Worm (Caenorhabditis elegans) whole organism, L2 larva: ENCODE measurements around the gene Y116F11A.6.

ENCODE experiments used
- C34F6.9 ChIP-seq: fragments of 150-350 bp; optimal IDR thresholded peaks from 2 replicates; lab custom pipeline; 2014; ENCODE audit warnings: missing biosample characterization, missing genetic modification characterization
- F13H6.1 ChIP-seq: sonication (generic microtip); optimal IDR thresholded peaks from 2 replicates; lab custom pipeline; 2016; ENCODE audit warnings: missing genetic modification characterization, missing compliant biosample characterization
- R02D3.7 ChIP-seq: fragments of 150-350 bp; optimal IDR thresholded peaks from 2 replicates; lab custom pipeline; 2014; ENCODE audit warnings: missing biosample characterization, missing genetic modification characterization
- Y55F3AM.14 ChIP-seq: fragments of 200-800 bp; sonication (Bioruptor generic); optimal IDR thresholded peaks from 2 replicates; lab custom pipeline; 2018; ENCODE audit warnings: mild to moderate bottlenecking, missing genetic modification characterization, missing compliant biosample characterization
- aly-2 ChIP-seq: fragments of 150-350 bp; optimal IDR thresholded peaks from 2 replicates; lab custom pipeline; 2014; ENCODE audit warnings: missing biosample characterization, missing genetic modification characterization
- ama-1 ChIP-seq: fragments of 150-350 bp; optimal IDR thresholded peaks from 2 replicates; lab custom pipeline; 2018; ENCODE audit warnings: inconsistent platforms
- blmp-1 ChIP-seq: sonication (generic microtip); optimal IDR thresholded peaks from 2 replicates; lab custom pipeline; 2017; ENCODE audit warnings: missing genetic modification characterization, mild to moderate bottlenecking, missing compliant biosample characterization, antibody characterized with exemption, moderate library complexity; ENCODE audit not compliant: insufficient read depth
- ceh-16 ChIP-seq: fragments of 150-350 bp; optimal IDR thresholded peaks from 2 replicates; lab custom pipeline; 2014; ENCODE audit warnings: missing biosample characterization, missing genetic modification characterization
- ceh-82 ChIP-seq: fragments of 150-350 bp; optimal IDR thresholded peaks from 2 replicates; lab custom pipeline; 2014; ENCODE audit warnings: missing biosample characterization, missing genetic modification characterization
- crh-2 ChIP-seq: sonication (generic microtip); optimal IDR thresholded peaks from 2 replicates; lab custom pipeline; 2017; ENCODE audit warnings: missing biosample characterization, missing genetic modification characterization
- dmd-4 ChIP-seq: sonication (generic microtip); optimal IDR thresholded peaks from 2 replicates; lab custom pipeline; 2017; ENCODE audit warnings: missing biosample characterization, missing genetic modification characterization
- egl-27 ChIP-seq: sonication (generic microtip); optimal IDR thresholded peaks from 3 replicates; lab custom pipeline; 2017; ENCODE audit warnings: missing biosample characterization, missing genetic modification reagents, missing genetic modification characterization
- elt-1 ChIP-seq: fragments of 150-350 bp; optimal IDR thresholded peaks from 2 replicates; lab custom pipeline; 2014; ENCODE audit warnings: missing biosample characterization, missing genetic modification characterization
- fos-1 ChIP-seq: fragments of 150-350 bp; optimal IDR thresholded peaks from 2 replicates; lab custom pipeline; 2014; ENCODE audit warnings: missing biosample characterization, missing genetic modification characterization
- gmeb-1 ChIP-seq: fragments of 150-350 bp; optimal IDR thresholded peaks from 2 replicates; lab custom pipeline; 2014; ENCODE audit warnings: missing biosample characterization, missing genetic modification characterization
- lin-11 ChIP-seq: fragments of 150-350 bp; sonication (generic microtip); optimal IDR thresholded peaks from 2 replicates; lab custom pipeline; 2014; ENCODE audit warnings: missing biosample characterization, missing genetic modification characterization, inconsistent platforms, mixed read lengths
- lin-39 ChIP-seq: fragments of 150-350 bp; optimal IDR thresholded peaks from 2 replicates; lab custom pipeline; 2014; ENCODE audit warnings: missing biosample characterization, missing genetic modification reagents, missing genetic modification characterization
- mab-5 ChIP-seq: fragments of 150-350 bp; optimal IDR thresholded peaks from 2 replicates; lab custom pipeline; 2014; ENCODE audit warnings: missing biosample characterization, missing genetic modification characterization
- mbf-1 ChIP-seq: sonication (generic microtip); optimal IDR thresholded peaks from 2 replicates; lab custom pipeline; 2017; ENCODE audit warnings: missing biosample characterization, missing genetic modification characterization
- mdl-1 ChIP-seq, 2 experiments: fragments of 150-350 bp in 1 of 2; sonication (generic microtip) in 1 of 2; optimal IDR thresholded peaks; 2 replicates each; lab custom pipeline; 2017; ENCODE audit warnings: missing biosample characterization in 2 of 2, missing genetic modification characterization in 2 of 2
- nhr-12 ChIP-seq: fragments of 150-350 bp; optimal IDR thresholded peaks from 2 replicates; lab custom pipeline; 2014; ENCODE audit warnings: missing biosample characterization, missing genetic modification characterization
- nhr-129 ChIP-seq: fragments of 150-350 bp; optimal IDR thresholded peaks from 2 replicates; lab custom pipeline; 2014; ENCODE audit warnings: missing biosample characterization, missing genetic modification characterization
- nhr-21 ChIP-seq: fragments of 150-350 bp; optimal IDR thresholded peaks from 2 replicates; lab custom pipeline; 2014; ENCODE audit warnings: missing biosample characterization, missing genetic modification characterization
- nhr-23 ChIP-seq: fragments of 150-350 bp; optimal IDR thresholded peaks from 2 replicates; lab custom pipeline; 2014; ENCODE audit warnings: missing biosample characterization, missing genetic modification reagents, missing genetic modification characterization
- nhr-237 ChIP-seq: fragments of 150-350 bp; optimal IDR thresholded peaks from 2 replicates; lab custom pipeline; 2014; ENCODE audit warnings: missing biosample characterization, missing genetic modification characterization
- nhr-25 ChIP-seq: fragments of 150-350 bp; sonication (generic microtip); optimal IDR thresholded peaks from 3 replicates; lab custom pipeline; 2014; ENCODE audit warnings: missing biosample characterization, missing genetic modification characterization
- nhr-6 ChIP-seq: fragments of 150-350 bp; optimal IDR thresholded peaks from 2 replicates; lab custom pipeline; 2014; ENCODE audit warnings: missing biosample characterization, missing genetic modification characterization
- nhr-77 ChIP-seq: fragments of 150-350 bp; optimal IDR thresholded peaks from 2 replicates; lab custom pipeline; 2014; ENCODE audit warnings: missing biosample characterization, missing genetic modification characterization
- peb-1 ChIP-seq: fragments of 150-350 bp; optimal IDR thresholded peaks from 2 replicates; lab custom pipeline; 2014; ENCODE audit warnings: missing biosample characterization, missing genetic modification characterization
- sem-4 ChIP-seq: fragments of 150-350 bp; optimal IDR thresholded peaks from 2 replicates; lab custom pipeline; 2014; ENCODE audit warnings: missing biosample characterization, missing genetic modification reagents, missing genetic modification characterization
- skn-1 ChIP-seq: sonication (generic microtip); optimal IDR thresholded peaks from 2 replicates; lab custom pipeline; 2017; ENCODE audit warnings: missing biosample characterization, missing genetic modification characterization
- sma-3 ChIP-seq: sonication (generic microtip); optimal IDR thresholded peaks from 2 replicates; lab custom pipeline; 2016; ENCODE audit warnings: missing genetic modification reagents, missing genetic modification characterization, missing compliant biosample characterization
- snpc-4 ChIP-seq: fragments of 150-350 bp; optimal IDR thresholded peaks from 2 replicates; lab custom pipeline; 2014; ENCODE audit warnings: missing biosample characterization, missing genetic modification characterization
- unc-39 ChIP-seq: fragments of 150-350 bp; optimal IDR thresholded peaks from 2 replicates; lab custom pipeline; 2014; ENCODE audit warnings: missing biosample characterization, missing genetic modification characterization
- unc-55 ChIP-seq: fragments of 150-350 bp; sonication (generic microtip); optimal IDR thresholded peaks from 3 replicates; lab custom pipeline; 2014; ENCODE audit warnings: missing biosample characterization, missing genetic modification reagents, missing genetic modification characterization
- zag-1 ChIP-seq: fragments of 150-350 bp; optimal IDR thresholded peaks from 2 replicates; lab custom pipeline; 2014; ENCODE audit warnings: missing biosample characterization, missing genetic modification characterization
- ztf-1 ChIP-seq: fragments of 200-800 bp; sonication (Bioruptor generic); conservative IDR thresholded peaks from 2 replicates; pipeline ENCODE4 v1.3.6; 2022; ENCODE audit warnings: missing genetic modification characterization, missing compliant biosample characterization
- ztf-11 ChIP-seq: sonication (generic microtip); optimal IDR thresholded peaks from 2 replicates; lab custom pipeline; 2017; ENCODE audit warnings: missing biosample characterization, missing genetic modification characterization
- ztf-4 ChIP-seq: fragments of 150-350 bp; optimal IDR thresholded peaks from 2 replicates; lab custom pipeline; 2014; ENCODE audit warnings: missing biosample characterization, missing genetic modification characterization

Gene Y116F11A.6

ce11 chrV:19719253-19719652 lies at the start of gene Y116F11A.6:
Gene Y116F11A.6 (plus strand): TSS chrV:19719553.
- TF ChIP-seq R02D3.7 (tag; lab: Kevin White, UChicago), result no peak
- no peak for TF ChIP-seq blmp-1 (tag; lab: Kevin White, UChicago)
- no peak for TF ChIP-seq mab-5 (tag; lab: Kevin White, UChicago)
- TF ChIP-seq Y55F3AM.14 (GFP tag; lab: Kevin White, UChicago), result no peak
- no peak for TF ChIP-seq egl-27 (tag; lab: Kevin White, UChicago)
- TF ChIP-seq gmeb-1, result no peak
- no peak for TF ChIP-seq crh-2 (tag; lab: Kevin White, UChicago)
- TF ChIP-seq ztf-11 (tag; lab: Kevin White, UChicago), result no peak
- no peak for TF ChIP-seq nhr-77 (tag; lab: Kevin White, UChicago)
- TF ChIP-seq nhr-21 (tag; lab: Kevin White, UChicago), result no peak
- no peak for TF ChIP-seq ztf-1 (GFP tag; lab: Robert Waterston, UW)
- TF ChIP-seq unc-55 (GFP tag; lab: Kevin White, UChicago), result no peak
- no peak for TF ChIP-seq mbf-1 (tag; lab: Kevin White, UChicago)
- no peak for TF ChIP-seq ztf-4 (tag; lab: Kevin White, UChicago)
- no peak for TF ChIP-seq sma-3 (GFP tag; lab: Kevin White, UChicago)
- TF ChIP-seq lin-39 (tag; lab: Kevin White, UChicago), result no peak
- TF ChIP-seq snpc-4 (tag; lab: Kevin White, UChicago), result no peak
- TF ChIP-seq ceh-82, result no peak
- no peak for TF ChIP-seq nhr-23 (tag; lab: Kevin White, UChicago)
- no peak for TF ChIP-seq nhr-129

- TF ChIP-seq C34F6.9 (no peak), nhr-25 (no peak), aly-2 (tag; lab: Kevin White, UChicago) (no peak)
- TF ChIP-seq, all 48 proteins: peak for 0
Measured at ce11 chrV:19669959-19670358, 49.4 kb upstream of the Y116F11A.6 start, which contains the start of gene Y43F8C.11. Gene Y43F8C.11 (plus strand): TSS chrV:19670259.

- no peak for TF ChIP-seq nhr-23 (tag; lab: Kevin White, UChicago)
- TF ChIP-seq nhr-25, result no peak
- no peak for TF ChIP-seq ztf-1 (GFP tag; lab: Robert Waterston, UW)
- no peak for TF ChIP-seq skn-1 (tag; lab: Kevin White, UChicago)
- no peak for TF ChIP-seq nhr-237 (tag; lab: Kevin White, UChicago)
- TF ChIP-seq zag-1 (tag; lab: Kevin White, UChicago), result no peak
- no peak for TF ChIP-seq dmd-4 (tag; lab: Kevin White, UChicago)
- TF ChIP-seq ztf-4 (tag; lab: Kevin White, UChicago), result no peak
Measured at ce11 chrV:19670866-19671265, 48.5 kb upstream of the Y116F11A.6 start.

ce11 chrV:19671816-19672215 lies 47.5 kb upstream of the Y116F11A.6 start:
- no peak for TF ChIP-seq gmeb-1
- no peak for TF ChIP-seq mbf-1 (tag; lab: Kevin White, UChicago)
- no peak for TF ChIP-seq F13H6.1 (tag; lab: Kevin White, UChicago)
- no peak for TF ChIP-seq unc-39 (tag; lab: Kevin White, UChicago)
- no peak for TF ChIP-seq nhr-237 (tag; lab: Kevin White, UChicago)
- TF ChIP-seq nhr-12 (tag; lab: Kevin White, UChicago), result no peak
- no peak for TF ChIP-seq C34F6.9
- TF ChIP-seq ama-1 (lab: Kevin White, UChicago), result no peak

ce11 chrV:19672357-19672756 lies 47.0 kb upstream of the Y116F11A.6 start:
- TF ChIP-seq nhr-23 (tag; lab: Kevin White, UChicago) (no peak), nhr-129 (no peak), F13H6.1 (tag; lab: Kevin White, UChicago) (no peak), elt-1 (tag; lab: Kevin White, UChicago) (no peak), lin-39 (tag; lab: Kevin White, UChicago) (no peak), sem-4 (tag; lab: Kevin White, UChicago) (no peak), lin-11 (no peak), R02D3.7 (tag; lab: Kevin White, UChicago) (no peak), nhr-6 (tag; lab: Kevin White, UChicago) (no peak), egl-27 (tag; lab: Kevin White, UChicago) (no peak), aly-2 (tag; lab: Kevin White, UChicago) (no peak), skn-1 (tag; lab: Kevin White, UChicago) (peak; percentile 96), fos-1 (tag; lab: Kevin White, UChicago) (peak; percentile 77), C34F6.9 (peak; percentile 12), nhr-25 (no peak), ceh-16 (no peak), crh-2 (tag; lab: Kevin White, UChicago) (no peak), gmeb-1 (no peak), mdl-1 (tag; optimal IDR thresholded peaks at IDR 0.05; lab: Kevin White, UChicago) (no peak), peb-1 (tag; lab: Kevin White, UChicago) (no peak)
- TF ChIP-seq, all 48 proteins: peak for 3
